Worm (Caenorhabditis elegans): Measurements from ENCODE around the gene Y51H4A.936.
"Not testable (repeated sequence)": the region's sequence is repeated elsewhere in the genome, so short reads cannot be mapped to it uniquely, and the experiment has no call there.

The Y51H4A.936 gene

ce11 chrIV:16659475-16659874 is 30.3 kb downstream of the Y51H4A.936 start:
- no peak for TF ChIP-seq lin-13 (GFP tag; optimal IDR thresholded peaks at IDR 0.05)
- no peak for TF ChIP-seq aly-2 (tag; optimal IDR thresholded peaks at IDR 0.05)
- no peak for TF ChIP-seq elt-3 (tag; optimal IDR thresholded peaks at IDR 0.05)
- TF ChIP-seq nhr-21 (tag; optimal IDR thresholded peaks at IDR 0.05), result no peak
- no peak for TF ChIP-seq nhr-11 (tag; optimal IDR thresholded peaks at IDR 0.05)
- TF ChIP-seq crh-2 (tag; optimal IDR thresholded peaks at IDR 0.05), result no peak
- TF ChIP-seq nhr-77 (tag; optimal IDR thresholded peaks at IDR 0.05), result no peak

- TF ChIP-seq nhr-6 (tag; optimal IDR thresholded peaks at IDR 0.05) (peak; percentile 20), nhr-25 (tag; optimal IDR thresholded peaks at IDR 0.05) (no peak), lin-11 (tag; optimal IDR thresholded peaks at IDR 0.05) (peak; percentile 52), crh-2 (tag; optimal IDR thresholded peaks at IDR 0.05) (peak; percentile 19), nhr-129 (tag; optimal IDR thresholded peaks at IDR 0.05) (peak; percentile 86), zag-1 (tag; optimal IDR thresholded peaks at IDR 0.05) (peak; percentile 24), fos-1 (tag; optimal IDR thresholded peaks at IDR 0.05) (peak; percentile 53), F13H6.1 (tag; optimal IDR thresholded peaks at IDR 0.05) (peak; percentile 40), ztf-4 (tag; optimal IDR thresholded peaks at IDR 0.05) (no peak), mbf-1 (tag; optimal IDR thresholded peaks at IDR 0.05) (no peak), egl-27 (tag; optimal IDR thresholded peaks at IDR 0.05) (peak; percentile 9), lin-13 (GFP tag; optimal IDR thresholded peaks at IDR 0.05) (peak; percentile 2), unc-55 (GFP tag; optimal IDR thresholded peaks at IDR 0.05) (peak; percentile 84), C34F6.9 (tag; optimal IDR thresholded peaks at IDR 0.05) (peak; percentile 83), lsy-2 (tag; optimal IDR thresholded peaks at IDR 0.05) (peak; percentile 52 to 74), elt-3 (tag; optimal IDR thresholded peaks at IDR 0.05) (no peak), blmp-1 (tag; optimal IDR thresholded peaks at IDR 0.05; ENCODE audit: insufficient read depth) (no peak)
Measured at ce11 chrIV:16663591-16663990, 34.4 kb downstream of the Y51H4A.936 start.

- not testable (repeated sequence) for TF ChIP-seq lin-11, dmd-4, mdl-1 (tag; optimal IDR thresholded peaks at IDR 0.05)
Measured at ce11 chrIV:16664020-16664419, 34.8 kb downstream of the Y51H4A.936 start, which contains the start of gene sta-1. Gene sta-1 (plus strand): TSS chrIV:16664320.

Data from whole organism, L2 larva.